Fruit fly (Drosophila melanogaster) whole organism, embryonic: ENCODE measurements around the gene CG10863.

ENCODE experiments used
- Aef1 ChIP-seq: fragments of 200-800 bp; sonication (Bioruptor generic); IDR thresholded peaks from 3 replicates; pipeline ENCODE4 v1.3.6; 2022; ENCODE audit warnings: missing biosample characterization, missing genetic modification characterization
- Awh ChIP-seq: fragments of 200-800 bp; sonication (Bioruptor generic); IDR thresholded peaks from 2 replicates; pipeline ENCODE4, ENCODE4 v1.3.6; 2022; ENCODE audit warnings: missing biosample characterization, missing genetic modification characterization
- BEAF-32 ChIP-seq: fragments of 200-800 bp; sonication (Bioruptor generic); optimal IDR thresholded peaks from 3 replicates; lab custom pipeline; 2017; ENCODE audit warnings: missing biosample characterization, missing genetic modification characterization, mild to moderate bottlenecking, moderate library complexity, missing genetic modification reagents
- CG10321 ChIP-seq: fragments of 200-800 bp; sonication (Bioruptor generic); IDR thresholded peaks from 2 replicates; pipeline ENCODE4 v1.3.6; 2022; ENCODE audit warnings: missing biosample characterization, missing genetic modification characterization
- CG10431 ChIP-seq: fragments of 200-800 bp; sonication (Bioruptor generic); optimal IDR thresholded peaks from 3 replicates; lab custom pipeline; 2018; ENCODE audit warnings: missing biosample characterization, mild to moderate bottlenecking, missing genetic modification characterization
- CG10543 ChIP-seq: fragments of 200-800 bp; sonication (Bioruptor generic); optimal IDR thresholded peaks from 3 replicates; lab custom pipeline; 2017; ENCODE audit warnings: missing biosample characterization, mild to moderate bottlenecking, missing genetic modification characterization, moderate library complexity
- CG1233 ChIP-seq: fragments of 200-800 bp; sonication (Bioruptor generic); optimal IDR thresholded peaks from 4 replicates; lab custom pipeline; 2018; ENCODE audit warnings: missing biosample characterization, mild to moderate bottlenecking, missing genetic modification characterization
- CG12769 ChIP-seq: fragments of 200-800 bp; sonication (Bioruptor generic); optimal IDR thresholded peaks from 2 replicates; lab custom pipeline; 2019; ENCODE audit warnings: missing biosample characterization, mild to moderate bottlenecking, missing genetic modification characterization, moderate library complexity
- CG1603 ChIP-seq: fragments of 200-800 bp; sonication (Bioruptor generic); optimal IDR thresholded peaks from 2 replicates; lab custom pipeline; 2019; ENCODE audit warnings: missing biosample characterization, mild to moderate bottlenecking, missing genetic modification characterization, moderate library complexity
- CG34224 ChIP-seq: fragments of 200-800 bp; sonication (Bioruptor generic); IDR thresholded peaks from 3 replicates; pipeline ENCODE4 v1.3.6; 2022; ENCODE audit warnings: missing biosample characterization, missing genetic modification characterization; ENCODE audit not compliant: partially characterized antibody
- CG4820 ChIP-seq: fragments of 200-800 bp; sonication (Bioruptor generic); optimal IDR thresholded peaks from 3 replicates; lab custom pipeline; 2016; ENCODE audit warnings: missing biosample characterization, missing genetic modification characterization
- CG6791 ChIP-seq: fragments of 200-800 bp; sonication (Bioruptor generic); IDR thresholded peaks from 3 replicates; pipeline ENCODE4 v1.3.6; 2022; ENCODE audit warnings: missing biosample characterization, missing genetic modification characterization; ENCODE audit not compliant: partially characterized antibody
- CG7357 ChIP-seq: fragments of 200-800 bp; sonication (Bioruptor generic); IDR thresholded peaks from 3 replicates; pipeline ENCODE4 v1.3.6; 2022; ENCODE audit warnings: missing biosample characterization, missing genetic modification characterization
- CG7786 ChIP-seq: fragments of 200-800 bp; sonication (Bioruptor generic); optimal IDR thresholded peaks from 2 replicates; lab custom pipeline; 2016; ENCODE audit warnings: missing biosample characterization, missing genetic modification characterization
- CG8281 ChIP-seq: fragments of 200-800 bp; sonication (Bioruptor generic); optimal IDR thresholded peaks from 2 replicates; lab custom pipeline; 2018; ENCODE audit warnings: missing biosample characterization, mild to moderate bottlenecking, missing genetic modification characterization, moderate library complexity
- CrebB ChIP-seq: fragments of 200-800 bp; sonication (Bioruptor generic); optimal IDR thresholded peaks from 3 replicates; lab custom pipeline; 2018; ENCODE audit warnings: missing biosample characterization, mild to moderate bottlenecking, missing genetic modification characterization
- D19B ChIP-seq: fragments of 200-800 bp; sonication (Bioruptor generic); optimal IDR thresholded peaks from 2 replicates; lab custom pipeline; 2017; ENCODE audit warnings: missing biosample characterization, mild to moderate bottlenecking, missing genetic modification characterization
- Doc3 ChIP-seq: fragments of 200-800 bp; sonication (Bioruptor generic); IDR thresholded peaks from 3 replicates; pipeline ENCODE4 v1.3.6; 2022; ENCODE audit warnings: missing biosample characterization, missing genetic modification characterization; ENCODE audit not compliant: partially characterized antibody
- Fer1 ChIP-seq: fragments of 200-800 bp; sonication (Bioruptor generic); optimal IDR thresholded peaks from 2 replicates; lab custom pipeline; 2017; ENCODE audit warnings: missing biosample characterization, mild to moderate bottlenecking, missing genetic modification characterization
- GATAe ChIP-seq: fragments of 200-800 bp; sonication (Bioruptor generic); conservative IDR thresholded peaks from 2 replicates; pipeline ENCODE4 v1.3.6; 2022; ENCODE audit warnings: missing biosample characterization, missing genetic modification characterization
- H15 ChIP-seq: fragments of 200-800 bp; sonication (Bioruptor generic); IDR thresholded peaks from 3 replicates; pipeline ENCODE4 v1.3.6; 2022; ENCODE audit warnings: missing biosample characterization, missing genetic modification characterization
- HLH3B ChIP-seq: fragments of 200-800 bp; sonication (Bioruptor generic); IDR thresholded peaks from 2 replicates; pipeline ENCODE4 v1.3.6; 2022; ENCODE audit warnings: missing biosample characterization, missing genetic modification characterization
- Hey ChIP-seq: fragments of 200-800 bp; sonication (Bioruptor generic); optimal IDR thresholded peaks from 3 replicates; lab custom pipeline; 2018; ENCODE audit warnings: missing biosample characterization, mild to moderate bottlenecking, missing genetic modification characterization
- HmgZ ChIP-seq: fragments of 200-800 bp; sonication (Bioruptor generic); optimal IDR thresholded peaks from 2 replicates; lab custom pipeline; 2018; ENCODE audit warnings: missing biosample characterization, mild to moderate bottlenecking, missing genetic modification characterization
- Hsf ChIP-seq: fragments of 200-800 bp; sonication (Bioruptor generic); optimal IDR thresholded peaks from 3 replicates; lab custom pipeline; 2016; ENCODE audit warnings: missing biosample characterization, missing genetic modification characterization
- Mad ChIP-seq: fragments of 200-800 bp; sonication (Bioruptor generic); optimal IDR thresholded peaks from 2 replicates; lab custom pipeline; 2016; ENCODE audit warnings: missing biosample characterization, missing genetic modification characterization
- NfI ChIP-seq: fragments of 200-800 bp; sonication (Bioruptor generic); optimal IDR thresholded peaks from 3 replicates; lab custom pipeline; 2018; ENCODE audit warnings: missing biosample characterization, mild to moderate bottlenecking, missing genetic modification characterization, moderate library complexity
- Sox102F ChIP-seq: fragments of 200-800 bp; sonication (Bioruptor generic); optimal IDR thresholded peaks from 2 replicates; lab custom pipeline; 2018; ENCODE audit warnings: missing biosample characterization, mild to moderate bottlenecking, missing genetic modification characterization, moderate library complexity
- Ssrp ChIP-seq: fragments of 200-800 bp; sonication (Bioruptor generic); optimal IDR thresholded peaks from 2 replicates; lab custom pipeline; 2018; ENCODE audit warnings: missing biosample characterization, mild to moderate bottlenecking, missing genetic modification characterization, moderate library complexity
- Vsx1 ChIP-seq: fragments of 200-800 bp; sonication (Bioruptor generic); optimal IDR thresholded peaks from 2 replicates; lab custom pipeline; 2017; ENCODE audit warnings: missing biosample characterization, mild to moderate bottlenecking, missing genetic modification characterization, missing genetic modification reagents
- chinmo ChIP-seq: fragments of 200-800 bp; sonication (Bioruptor generic); IDR thresholded peaks from 4 replicates; pipeline ENCODE4 v1.3.6; 2022; ENCODE audit warnings: missing biosample characterization, missing genetic modification characterization; ENCODE audit not compliant: partially characterized antibody
- dimm ChIP-seq: fragments of 200-800 bp; sonication (Bioruptor generic); IDR thresholded peaks from 2 replicates; pipeline ENCODE4 v1.3.6; 2022; ENCODE audit warnings: missing biosample characterization, missing genetic modification characterization
- exex ChIP-seq: fragments of 200-800 bp; sonication (Bioruptor generic); optimal IDR thresholded peaks from 4 replicates; lab custom pipeline; 2018; ENCODE audit warnings: missing biosample characterization, mild to moderate bottlenecking, missing genetic modification characterization, moderate library complexity
- grn ChIP-seq: fragments of 200-800 bp; sonication (Bioruptor generic); optimal IDR thresholded peaks from 3 replicates; lab custom pipeline; 2017; ENCODE audit warnings: missing biosample characterization, missing genetic modification characterization
- ham ChIP-seq: fragments of 200-800 bp; sonication (Bioruptor generic); IDR thresholded peaks from 2 replicates; pipeline ENCODE4 v1.3.6; 2022; ENCODE audit warnings: missing biosample characterization, missing genetic modification characterization
- insv ChIP-seq, 2 experiments: fragments of 200-800 bp; sonication (Bioruptor generic); optimal IDR thresholded peaks; 3 replicates each; lab custom pipeline; 2016 to 2018; ENCODE audit warnings: missing biosample characterization in 2 of 2, missing genetic modification characterization in 2 of 2
- jigr1 ChIP-seq: fragments of 200-800 bp; sonication (Bioruptor generic); IDR thresholded peaks from 3 replicates; pipeline ENCODE4 v1.3.6; 2022; ENCODE audit warnings: missing biosample characterization, missing genetic modification characterization
- lab ChIP-seq: fragments of 200-800 bp; sonication (Bioruptor generic); optimal IDR thresholded peaks from 3 replicates; lab custom pipeline; 2017; ENCODE audit warnings: missing biosample characterization, missing genetic modification characterization, mild to moderate bottlenecking, moderate library complexity, missing genetic modification reagents
- mirr ChIP-seq: fragments of 200-800 bp; sonication (Bioruptor generic); optimal IDR thresholded peaks from 3 replicates; lab custom pipeline; 2018; ENCODE audit warnings: missing biosample characterization, mild to moderate bottlenecking, missing genetic modification characterization
- nom ChIP-seq: fragments of 200-800 bp; sonication (Bioruptor generic); optimal IDR thresholded peaks from 2 replicates; lab custom pipeline; 2017; ENCODE audit warnings: missing biosample characterization, missing genetic modification characterization, mild to moderate bottlenecking, moderate library complexity, missing genetic modification reagents
- pb ChIP-seq: fragments of 200-800 bp; sonication (Bioruptor generic); optimal IDR thresholded peaks from 3 replicates; lab custom pipeline; 2016; ENCODE audit warnings: missing biosample characterization, missing genetic modification characterization
- sd ChIP-seq: fragments of 200-800 bp; sonication (Bioruptor generic); optimal IDR thresholded peaks from 3 replicates; lab custom pipeline; 2018; ENCODE audit warnings: missing biosample characterization, mild to moderate bottlenecking, missing genetic modification characterization, moderate library complexity
- sima ChIP-seq: fragments of 200-800 bp; sonication (Bioruptor generic); optimal IDR thresholded peaks from 2 replicates; lab custom pipeline; 2016; ENCODE audit warnings: missing biosample characterization, missing genetic modification characterization
- so ChIP-seq: fragments of 200-800 bp; sonication (Bioruptor generic); IDR thresholded peaks from 3 replicates; pipeline ENCODE4 v1.3.6; 2022; ENCODE audit warnings: missing biosample characterization, missing genetic modification characterization
- ssp ChIP-seq: fragments of 200-800 bp; sonication (Bioruptor generic); IDR thresholded peaks from 2 replicates; pipeline ENCODE4 v1.3.6; 2022; ENCODE audit warnings: missing biosample characterization, missing genetic modification characterization
- stc ChIP-seq: fragments of 200-800 bp; sonication (Bioruptor generic); IDR thresholded peaks from 2 replicates; pipeline ENCODE4 v1.3.6; 2022; ENCODE audit warnings: missing biosample characterization, missing genetic modification characterization

Gene CG10863

DNA sequence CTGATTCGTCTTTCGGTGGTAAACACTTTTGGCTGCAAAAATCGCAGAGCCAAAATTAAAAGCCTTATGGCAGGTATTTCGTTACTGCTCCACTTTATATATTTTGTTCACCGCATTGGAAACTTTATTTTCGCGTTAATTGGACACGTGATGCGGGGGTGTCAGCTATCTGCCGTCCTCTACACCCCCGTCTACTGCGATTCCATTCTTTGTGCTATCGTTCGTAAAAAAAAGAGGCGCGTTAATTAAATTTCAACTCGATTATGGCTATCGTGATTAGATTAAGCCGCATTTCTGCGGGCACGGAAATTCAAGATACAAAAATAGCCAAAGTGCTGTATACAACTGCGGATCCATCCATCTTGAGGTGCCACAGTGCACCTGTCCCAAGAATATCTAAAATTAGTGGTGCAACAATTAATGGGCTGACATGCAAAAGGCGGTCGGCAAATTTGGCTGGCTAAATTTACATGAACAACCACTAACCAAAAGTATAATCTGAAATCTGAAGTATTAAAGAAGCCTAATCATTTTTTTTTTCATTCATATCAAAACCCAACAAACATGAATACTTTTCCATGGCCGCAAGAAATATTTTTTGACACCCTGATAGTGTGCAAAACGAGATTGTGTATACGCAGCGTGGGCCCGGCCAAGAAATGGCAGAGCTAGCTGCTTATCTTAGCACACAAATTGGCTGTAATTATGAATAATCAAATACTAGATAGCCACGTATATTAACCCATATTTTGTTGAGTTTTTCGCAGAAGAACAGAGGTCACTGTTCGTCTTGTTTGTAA is 12.1 kb downstream of the CG10863 start (continued):
- TF ChIP-seq NfI (GFP tag; lab: Kevin White, UChicago): no peak
- no peak for TF ChIP-seq CG4820
- TF ChIP-seq CG1233: no peak
- TF ChIP-seq D19B: peak; percentile 19
- no peak for TF ChIP-seq pb (GFP tag; lab: Kevin White, UChicago)
- peak; percentile 80 for TF ChIP-seq sd
- no peak for TF ChIP-seq Ssrp (tag; lab: Kevin White, UChicago)
- TF ChIP-seq Vsx1: peak; percentile 10
- TF ChIP-seq chinmo: 0 out of 4 replicates have a peak, but pooled peaks have one; percentile 37
- TF ChIP-seq Mad (GFP tag; lab: Kevin White, UChicago): no peak
- no peak for TF ChIP-seq insv (GFP tag; optimal IDR thresholded peaks at IDR 0.05; lab: Kevin White, UChicago)
- TF ChIP-seq Hsf (GFP tag; lab: Kevin White, UChicago): no peak

DNA sequence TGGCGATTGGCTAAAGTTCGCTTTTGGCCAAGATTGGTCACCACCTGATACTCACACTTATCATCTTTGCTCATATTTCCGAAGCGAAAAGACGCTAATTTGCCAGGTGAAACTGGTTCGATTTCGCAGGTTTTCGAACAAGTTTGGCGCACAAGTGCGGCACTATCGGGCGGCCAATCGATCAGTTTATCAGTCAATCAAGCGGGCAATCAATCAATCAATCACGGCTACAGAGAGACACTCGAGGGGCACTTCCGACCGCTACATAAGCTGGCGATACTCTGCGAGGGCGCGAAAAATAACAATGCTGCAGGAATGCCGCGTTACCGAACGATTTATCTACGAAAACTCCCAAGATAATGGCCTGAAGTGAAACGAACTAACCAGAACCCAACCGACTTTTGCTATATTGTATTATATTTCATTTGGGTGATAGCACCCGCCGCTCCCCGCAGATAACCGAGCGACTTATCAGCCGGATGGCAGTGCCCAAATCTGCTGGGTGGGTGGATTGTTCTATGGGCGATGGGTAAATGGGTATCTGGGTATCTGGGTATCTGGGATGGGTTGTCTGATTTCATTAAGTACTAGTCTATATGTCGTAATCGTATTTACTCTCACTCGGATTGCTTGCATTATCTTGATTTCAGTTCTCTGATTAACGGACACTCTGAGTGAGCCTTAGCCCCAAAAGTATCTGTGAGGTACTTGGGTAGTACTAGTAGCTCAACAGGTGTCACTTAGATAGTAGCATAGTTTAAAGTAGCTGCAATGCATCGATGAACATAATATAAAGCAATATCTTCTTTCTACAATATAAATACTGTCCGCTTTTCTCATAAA is 13.1 kb downstream of the CG10863 start:
- TF ChIP-seq CG1603 (tag; lab: Kevin White, UChicago): no peak
- TF ChIP-seq CG6791: no peak
- no peak for TF ChIP-seq stc (GFP tag; lab: Robert Waterston, UW)
- TF ChIP-seq GATAe (GFP tag; lab: Robert Waterston, UW): peak; percentile 93
- peak; percentile 85 for TF ChIP-seq mirr (GFP tag; lab: Kevin White, UChicago)
- peak; percentile 97 for TF ChIP-seq CG8281
- TF ChIP-seq so: 0 out of 3 replicates have a peak, but pooled peaks have one; percentile 7
- TF ChIP-seq HmgZ (tag; lab: Kevin White, UChicago): peak; percentile 45
- TF ChIP-seq Sox102F (GFP tag; lab: Kevin White, UChicago): no peak
- peak; percentile 69 for TF ChIP-seq CG10543 (GFP tag; lab: Kevin White, UChicago)
- TF ChIP-seq Doc3 (GFP tag; lab: Robert Waterston, UW): no peak
- no peak for TF ChIP-seq jigr1 (GFP tag; lab: Robert Waterston, UW)
- peak; percentile 89 for TF ChIP-seq sd
- peak; percentile 99 for TF ChIP-seq grn (GFP tag; lab: Kevin White, UChicago)
- TF ChIP-seq CG12769: peak; percentile 37
- no peak for TF ChIP-seq Aef1 (GFP tag; lab: Robert Waterston, UW)
- peak; percentile 39 for TF ChIP-seq lab (GFP tag; lab: Kevin White, UChicago)
- TF ChIP-seq Fer1: peak; percentile 29
- TF ChIP-seq ssp (GFP tag; lab: Robert Waterston, UW): no peak
- no peak for TF ChIP-seq dimm (GFP tag; lab: Robert Waterston, UW)
- TF ChIP-seq sima: no peak
- peak; percentile 0 for TF ChIP-seq CrebB (tag; lab: Kevin White, UChicago)
- peak; percentile 31 for TF ChIP-seq Hey
- 0 out of 2 replicates have a peak, but pooled peaks have one; percentile 48 for TF ChIP-seq ham (GFP tag; lab: Robert Waterston, UW)
- TF ChIP-seq CG7786: no peak
- TF ChIP-seq HLH3B (GFP tag; lab: Robert Waterston, UW): no peak
- no peak for TF ChIP-seq BEAF-32 (GFP tag; lab: Kevin White, UChicago)
- no peak for TF ChIP-seq nom
- no peak for TF ChIP-seq H15 (GFP tag; lab: Robert Waterston, UW)
- no peak for TF ChIP-seq CG10321 (GFP tag; lab: Robert Waterston, UW)
- no peak for TF ChIP-seq CG10431 (GFP tag; lab: Kevin White, UChicago)
- TF ChIP-seq CG34224 (GFP tag; lab: Robert Waterston, UW): no peak
- TF ChIP-seq CG7357 (GFP tag; lab: Robert Waterston, UW): no peak
- no peak for TF ChIP-seq Awh (GFP tag; lab: Robert Waterston, UW)
- TF ChIP-seq exex (tag; lab: Kevin White, UChicago): peak; percentile 82
